Fruit fly (Drosophila melanogaster): ENCODE measurements around the gene CG33223.
A peak's percentile ranks its signal among the peaks of the same experiment; 100 is the strongest.

The CG33223 gene

dm6 chrX:8464378-8465036 lies 19.2 kb downstream of the CG33223 start, which contains the start of gene Sptr (continued):
- TF ChIP-seq NfI (GFP tag; optimal IDR thresholded peaks at IDR 0.05) (peak; percentile 84), CG1832 (GFP tag; optimal IDR thresholded peaks at IDR 0.05) (no peak), nmo (GFP tag; optimal IDR thresholded peaks at IDR 0.05) (peak; percentile 83), CoRest (tag; optimal IDR thresholded peaks at IDR 0.05) (peak; percentile 90), Fer3 (tag; optimal IDR thresholded peaks at IDR 0.05) (peak; percentile 91), E2f2 (GFP tag; IDR thresholded peaks at IDR 0.05) (peak; percentile 77), Doc2 (GFP tag; IDR thresholded peaks at IDR 0.05) (peak; percentile 50; the same call in 1 of the 2 replicates), caup (GFP tag; optimal IDR thresholded peaks at IDR 0.05; ENCODE audit: severe bottlenecking) (peak; percentile 92), twi (tag; optimal IDR thresholded peaks at IDR 0.05) (peak; percentile 32), CG31224 (GFP tag; IDR thresholded peaks at IDR 0.05) (peak; percentile 82), BtbVII (GFP tag; optimal IDR thresholded peaks at IDR 0.05) (peak; percentile 93), bowl (GFP tag; IDR thresholded peaks at IDR 0.05) (peak; percentile 84), tio (GFP tag; optimal IDR thresholded peaks at IDR 0.05) (peak; percentile 62), Dll (GFP tag; IDR thresholded peaks at IDR 0.05; ENCODE audit: partially characterized antibody) (no peak), az2 (GFP tag; optimal IDR thresholded peaks at IDR 0.05) (peak; percentile 73), sr (GFP tag; IDR thresholded peaks at IDR 0.05) (peak; percentile 44; the same call in 1 of the 3 replicates), org-1 (GFP tag; optimal IDR thresholded peaks at IDR 0.05) (peak; percentile 82), CG7786 (GFP tag; optimal IDR thresholded peaks at IDR 0.05) (peak; percentile 81), grn (GFP tag; optimal IDR thresholded peaks at IDR 0.05) (peak; percentile 36), CG15601 (tag; optimal IDR thresholded peaks at IDR 0.05) (peak; percentile 58), fd64A (GFP tag; optimal IDR thresholded peaks at IDR 0.05) (no peak), CG7556 (GFP tag; optimal IDR thresholded peaks at IDR 0.05) (peak; percentile 91), ab (GFP tag; optimal IDR thresholded peaks at IDR 0.05) (no peak), CG14710 (tag; optimal IDR thresholded peaks at IDR 0.05) (peak; percentile 38), yki (optimal IDR thresholded peaks at IDR 0.05) (no peak), z (GFP tag; IDR thresholded peaks at IDR 0.05) (no peak), unc-4 (GFP tag; IDR thresholded peaks at IDR 0.05; ENCODE audit: partially characterized antibody) (no peak), Atf6 (GFP tag; IDR thresholded peaks at IDR 0.05) (peak; percentile 95), CG32767 (GFP tag; IDR thresholded peaks at IDR 0.05) (peak; percentile 73), CG6272 (GFP tag; IDR thresholded peaks at IDR 0.05) (peak; percentile 89), prd (optimal IDR thresholded peaks at IDR 0.05) (no peak), prd (GFP tag; IDR thresholded peaks at IDR 0.05) (peak; percentile 85), dpn (GFP tag; optimal IDR thresholded peaks at IDR 0.05) (peak; percentile 85 to 86), CG3281 (GFP tag; optimal IDR thresholded peaks at IDR 0.05) (peak; percentile 94), Doc3 (GFP tag; IDR thresholded peaks at IDR 0.05; ENCODE audit: partially characterized antibody) (no peak), HmgD (GFP tag; optimal IDR thresholded peaks at IDR 0.05) (no peak), CG1792 (GFP tag; optimal IDR thresholded peaks at IDR 0.05) (peak; percentile 58), klu (GFP tag; IDR thresholded peaks at IDR 0.05) (peak; percentile 81), NC2β (GFP tag; optimal IDR thresholded peaks at IDR 0.05) (peak; percentile 17), CG8924 (tag; optimal IDR thresholded peaks at IDR 0.05) (peak; percentile 90), Fer1 (GFP tag; optimal IDR thresholded peaks at IDR 0.05) (peak; percentile 95), CG33213 (GFP tag; optimal IDR thresholded peaks at IDR 0.05) (peak; percentile 62), hbn (GFP tag; IDR thresholded peaks at IDR 0.05; ENCODE audit: partially characterized antibody) (no peak), CG8281 (tag; optimal IDR thresholded peaks at IDR 0.05) (peak; percentile 54), lab (GFP tag; optimal IDR thresholded peaks at IDR 0.05) (peak; percentile 96), ems (GFP tag; optimal IDR thresholded peaks at IDR 0.05) (peak; percentile 80), fd102C (GFP tag; optimal IDR thresholded peaks at IDR 0.05) (no peak), CG14965 (GFP tag; optimal IDR thresholded peaks at IDR 0.05; ENCODE audit: borderline replicate concordance) (no peak), CG1529 (GFP tag; optimal IDR thresholded peaks at IDR 0.05) (peak; percentile 57), Dref (GFP tag; IDR thresholded peaks at IDR 0.05) (no peak), CG8478 (optimal IDR thresholded peaks at IDR 0.05) (no peak)
